Worm (Caenorhabditis elegans) whole organism, early embryonic: Measurements from ENCODE around the gene thk-1.

Experiments
- B0310.2 ChIP-seq: sonication (generic microtip); optimal IDR thresholded peaks from 2 replicates; lab custom pipeline; 2016; ENCODE audit warnings: mild to moderate bottlenecking, missing genetic modification characterization, missing compliant biosample characterization
- aly-1 ChIP-seq: sonication (generic microtip); optimal IDR thresholded peaks from 2 replicates; lab custom pipeline; 2016; ENCODE audit warnings: missing genetic modification characterization, missing compliant biosample characterization
- ama-1 ChIP-seq: fragments of 150-350 bp; optimal IDR thresholded peaks from 2 replicates; lab custom pipeline; 2014
- ets-7 ChIP-seq: sonication (generic microtip); optimal IDR thresholded peaks from 2 replicates; lab custom pipeline; 2016; ENCODE audit warnings: missing genotype, missing genetic modification characterization, missing compliant biosample characterization
- hmbx-1 ChIP-seq: sonication (generic microtip); optimal IDR thresholded peaks from 2 replicates; lab custom pipeline; 2016; ENCODE audit warnings: mild to moderate bottlenecking, missing genetic modification characterization, missing compliant biosample characterization
- hmg-4 ChIP-seq: fragments of 200-800 bp; sonication (Bioruptor generic); optimal IDR thresholded peaks from 2 replicates; lab custom pipeline; 2018; ENCODE audit warnings: mild to moderate bottlenecking, missing genetic modification characterization, missing compliant biosample characterization
- hnd-1 ChIP-seq: sonication (generic microtip); optimal IDR thresholded peaks from 2 replicates; lab custom pipeline; 2016; ENCODE audit warnings: missing genetic modification characterization, missing compliant biosample characterization

DNA sequence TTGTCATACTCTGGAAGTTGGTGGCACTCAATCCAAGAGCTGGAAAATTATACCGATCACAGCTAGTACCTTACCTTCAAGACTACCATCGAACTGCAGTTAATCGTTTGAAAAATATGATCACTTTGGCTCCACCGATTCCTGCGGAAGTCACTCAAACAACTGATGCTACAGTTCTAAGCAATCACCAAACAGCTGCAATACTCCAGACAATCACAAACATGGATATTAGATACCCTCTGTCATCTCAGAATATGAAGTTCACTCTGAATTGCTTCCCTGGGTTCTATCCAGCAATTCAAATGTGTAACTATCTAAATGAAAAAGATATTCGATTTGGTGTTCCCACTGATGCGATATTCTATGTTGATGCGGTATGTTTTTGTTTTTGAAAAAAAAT is 7.2 kb upstream of the thk-1 start:
- TF ChIP-seq ama-1 (lab: Kevin White, UChicago), result no peak
- no peak for TF ChIP-seq hmbx-1
- no peak for TF ChIP-seq hnd-1 (tag; lab: Kevin White, UChicago)
- no peak for TF ChIP-seq B0310.2
- no peak for TF ChIP-seq aly-1
- TF ChIP-seq hmg-4 (GFP tag; lab: Kevin White, UChicago), result no peak
- no peak for TF ChIP-seq ets-7
